1 fruit fly cellular context compared by ENCODE assay signal in the genomic region with DNA sequence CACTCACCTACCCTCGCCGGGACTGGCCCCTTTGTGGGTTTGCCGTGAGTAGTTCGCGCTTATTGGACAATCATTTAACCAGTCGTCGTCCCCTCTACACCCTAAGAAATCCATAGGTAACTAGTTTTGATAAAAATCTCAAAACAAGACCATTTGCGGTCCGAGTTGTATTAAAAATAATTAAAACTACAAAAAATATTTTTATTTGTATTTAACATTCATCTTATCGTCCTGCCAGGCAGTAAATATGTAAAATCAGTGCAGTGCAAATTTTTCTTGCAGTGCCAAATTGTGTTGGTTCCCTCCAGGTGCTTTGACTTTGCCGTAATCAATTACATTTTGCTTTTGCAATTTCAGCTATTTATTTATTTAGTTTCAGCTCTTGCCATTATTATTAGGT.
A peak's percentile ranks its signal among the peaks of the same experiment; 100 is the strongest.
TF ChIP-seq lines count a peak whose summit lies in the region.

No protein-coding gene starts in this region.

TF ChIP-seq in whole organism, embryonic, 481 proteins besides CTCF, POLR2A, EP300 and RAD21 (continued from another document and continues in another):
- TF ChIP-seq pita (GFP tag; optimal IDR thresholded peaks at IDR 0.05; lab: Kevin White, UChicago) (no peak), E2f2 (GFP tag; IDR thresholded peaks at IDR 0.05; lab: Robert Waterston, UW) (no peak), E2f1 (GFP tag; IDR thresholded peaks at IDR 0.05; lab: Robert Waterston, UW) (0 out of 2 replicates have a peak, but pooled peaks have one; percentile 6), Gug (GFP tag; IDR thresholded peaks at IDR 0.05; lab: Robert Waterston, UW) (no peak), CG14050 (GFP tag; IDR thresholded peaks at IDR 0.05; lab: Robert Waterston, UW) (no peak), stwl (tag; optimal IDR thresholded peaks at IDR 0.05; lab: Kevin White, UChicago) (no peak), CG17829 (tag; optimal IDR thresholded peaks at IDR 0.05; lab: Kevin White, UChicago) (no peak), Poxn (GFP tag; IDR thresholded peaks at IDR 0.05; lab: Robert Waterston, UW) (no peak), CG2116 (GFP tag; optimal IDR thresholded peaks at IDR 0.05; lab: Kevin White, UChicago) (no peak), CG31224 (GFP tag; IDR thresholded peaks at IDR 0.05; lab: Robert Waterston, UW) (no peak), CG18619 (GFP tag; optimal IDR thresholded peaks at IDR 0.05; lab: Kevin White, UChicago) (no peak), sima (GFP tag; optimal IDR thresholded peaks at IDR 0.05; lab: Kevin White, UChicago) (no peak), CG13296 (GFP tag; optimal IDR thresholded peaks at IDR 0.05; lab: Kevin White, UChicago) (peak; percentile 3), gce (GFP tag; IDR thresholded peaks at IDR 0.05; lab: Robert Waterston, UW) (no peak), Neu2 (GFP tag; optimal IDR thresholded peaks at IDR 0.05; lab: Kevin White, UChicago; ENCODE audit: borderline replicate concordance) (no peak), CG9876 (GFP tag; optimal IDR thresholded peaks at IDR 0.05; lab: Kevin White, UChicago) (no peak), chinmo (GFP tag; IDR thresholded peaks at IDR 0.05; lab: Robert Waterston, UW; ENCODE audit: partially characterized antibody) (no peak), CG10654 (GFP tag; optimal IDR thresholded peaks at IDR 0.05; lab: Kevin White, UChicago) (peak; percentile 6), CG11696 (GFP tag; IDR thresholded peaks at IDR 0.05; lab: Robert Waterston, UW) (0 out of 2 replicates have a peak, but pooled peaks have one; percentile 24), fru (optimal IDR thresholded peaks at IDR 0.05; lab: Kevin White, UChicago) (no peak), vfl (GFP tag; optimal IDR thresholded peaks at IDR 0.05; lab: Kevin White, UChicago) (no peak), gcm (GFP tag; optimal IDR thresholded peaks at IDR 0.05; lab: Kevin White, UChicago) (no peak), knrl (GFP tag; IDR thresholded peaks at IDR 0.05; lab: Robert Waterston, UW; ENCODE audit: partially characterized antibody) (no peak), CG10565 (GFP tag; optimal IDR thresholded peaks at IDR 0.05; lab: Kevin White, UChicago) (no peak), jigr1 (GFP tag; IDR thresholded peaks at IDR 0.05; lab: Robert Waterston, UW) (no peak), lola (GFP tag; optimal IDR thresholded peaks at IDR 0.05; lab: Kevin White, UChicago) (no peak), unc-4 (GFP tag; IDR thresholded peaks at IDR 0.05; lab: Robert Waterston, UW; ENCODE audit: partially characterized antibody) (no peak), Med (GFP tag; lab: Kevin White, UChicago) (no peak), CG14667 (GFP tag; IDR thresholded peaks at IDR 0.05; lab: Robert Waterston, UW) (no peak; the same call in 1 of the 2 replicates), danr (GFP tag; IDR thresholded peaks at IDR 0.05; lab: Robert Waterston, UW) (0 out of 2 replicates have a peak, but pooled peaks have one; percentile 7), mam (GFP tag; optimal IDR thresholded peaks at IDR 0.05; lab: Kevin White, UChicago) (no peak), Nf-YA (GFP tag; IDR thresholded peaks at IDR 0.05; lab: Robert Waterston, UW) (no peak), CG12659 (GFP tag; optimal IDR thresholded peaks at IDR 0.05; lab: Kevin White, UChicago) (no peak), lmd (GFP tag; IDR thresholded peaks at IDR 0.05; lab: Robert Waterston, UW) (no peak; the same call in 1 of the 2 replicates), CG10979 (tag; optimal IDR thresholded peaks at IDR 0.05; lab: Kevin White, UChicago) (no peak), sim (GFP tag; IDR thresholded peaks at IDR 0.05; lab: Robert Waterston, UW) (no peak), vvl (GFP tag; IDR thresholded peaks at IDR 0.05; lab: Robert Waterston, UW) (no peak), CG6791 (GFP tag; IDR thresholded peaks at IDR 0.05; lab: Robert Waterston, UW; ENCODE audit: partially characterized antibody) (no peak), Gsc (GFP tag; IDR thresholded peaks at IDR 0.05; lab: Robert Waterston, UW) (no peak), NK7.1 (GFP tag; optimal IDR thresholded peaks at IDR 0.05; lab: Kevin White, UChicago) (no peak), stc (GFP tag; IDR thresholded peaks at IDR 0.05; lab: Robert Waterston, UW) (peak; percentile 29; the same call in 1 of the 2 replicates), tll (GFP tag; optimal IDR thresholded peaks at IDR 0.05; lab: Kevin White, UChicago) (no peak), NC2α (GFP tag; optimal IDR thresholded peaks at IDR 0.05; lab: Kevin White, UChicago) (no peak), CG12071 (GFP tag; optimal IDR thresholded peaks at IDR 0.05; lab: Kevin White, UChicago) (no peak), Sry-δ (GFP tag; optimal IDR thresholded peaks at IDR 0.05; lab: Kevin White, UChicago) (no peak), MTF-1 (GFP tag; optimal IDR thresholded peaks at IDR 0.05; lab: Kevin White, UChicago; ENCODE audit: borderline replicate concordance) (no peak), nom (GFP tag; optimal IDR thresholded peaks at IDR 0.05; lab: Kevin White, UChicago) (no peak), Drgx (GFP tag; IDR thresholded peaks at IDR 0.05; lab: Robert Waterston, UW) (peak; percentile 83), CG6813 (GFP tag; optimal IDR thresholded peaks at IDR 0.05; lab: Kevin White, UChicago) (no peak), CG13894 (tag; optimal IDR thresholded peaks at IDR 0.05; lab: Kevin White, UChicago) (no peak), dysf (GFP tag; IDR thresholded peaks at IDR 0.05; lab: Robert Waterston, UW) (peak; percentile 52; the same call in 2 of the 3 replicates), pan (optimal IDR thresholded peaks at IDR 0.05; lab: Kevin White, UChicago) (no peak), pan (GFP tag; optimal IDR thresholded peaks at IDR 0.05 in 1 of 2, IDR thresholded peaks at IDR 0.05 in 1 of 2) (peak in 1 of 2 experiments; percentile 56), CG9727 (GFP tag; optimal IDR thresholded peaks at IDR 0.05; lab: Kevin White, UChicago) (peak; percentile 23), CG8359 (GFP tag; optimal IDR thresholded peaks at IDR 0.05; lab: Kevin White, UChicago; ENCODE audit: borderline replicate concordance) (no peak), otp (GFP tag; IDR thresholded peaks at IDR 0.05; lab: Robert Waterston, UW) (no peak), bcd (GFP tag; optimal IDR thresholded peaks at IDR 0.05; lab: Kevin White, UChicago) (no peak), MESR4 (GFP tag; optimal IDR thresholded peaks at IDR 0.05; lab: Kevin White, UChicago) (no peak), pb (GFP tag; optimal IDR thresholded peaks at IDR 0.05; lab: Kevin White, UChicago) (no peak), CG8478 (optimal IDR thresholded peaks at IDR 0.05; lab: Kevin White, UChicago) (no peak), caup (GFP tag; optimal IDR thresholded peaks at IDR 0.05; lab: Kevin White, UChicago; ENCODE audit: severe bottlenecking) (no peak), CG15601 (tag; optimal IDR thresholded peaks at IDR 0.05; lab: Kevin White, UChicago) (no peak), CG4360 (GFP tag; IDR thresholded peaks at IDR 0.05; lab: Robert Waterston, UW) (no peak), mld (GFP tag; IDR thresholded peaks at IDR 0.05; lab: Robert Waterston, UW; ENCODE audit: partially characterized antibody) (no peak), CG34224 (GFP tag; IDR thresholded peaks at IDR 0.05; lab: Robert Waterston, UW; ENCODE audit: partially characterized antibody) (no peak), seq (GFP tag; IDR thresholded peaks at IDR 0.05; lab: Robert Waterston, UW) (no peak), Dad (GFP tag; optimal IDR thresholded peaks at IDR 0.05; lab: Kevin White, UChicago) (no peak), Abd-B (GFP tag; optimal IDR thresholded peaks at IDR 0.05; lab: Kevin White, UChicago) (no peak), fd96Cb (tag; optimal IDR thresholded peaks at IDR 0.05; lab: Kevin White, UChicago) (peak; percentile 11), bigmax (GFP tag; optimal IDR thresholded peaks at IDR 0.05; lab: Kevin White, UChicago) (no peak), NFAT (GFP tag; IDR thresholded peaks at IDR 0.05; lab: Robert Waterston, UW) (no peak), p53 (GFP tag; optimal IDR thresholded peaks at IDR 0.05; lab: Kevin White, UChicago) (no peak), repo (GFP tag; optimal IDR thresholded peaks at IDR 0.05; lab: Kevin White, UChicago) (no peak), slp2 (GFP tag; optimal IDR thresholded peaks at IDR 0.05; lab: Kevin White, UChicago) (no peak), Optix (GFP tag; IDR thresholded peaks at IDR 0.05; lab: Robert Waterston, UW) (no peak), D19B (GFP tag; optimal IDR thresholded peaks at IDR 0.05; lab: Kevin White, UChicago) (no peak), CG3407 (GFP tag; optimal IDR thresholded peaks at IDR 0.05; lab: Kevin White, UChicago) (no peak), CG1832 (GFP tag; optimal IDR thresholded peaks at IDR 0.05; lab: Kevin White, UChicago) (no peak), Ets65A (GFP tag; lab: Kevin White, UChicago) (no peak), sd (tag; optimal IDR thresholded peaks at IDR 0.05; lab: Kevin White, UChicago) (no peak), Dp (GFP tag; optimal IDR thresholded peaks at IDR 0.05; lab: Kevin White, UChicago) (no peak), CG5245 (GFP tag; optimal IDR thresholded peaks at IDR 0.05; lab: Kevin White, UChicago) (no peak), maf-S (GFP tag; optimal IDR thresholded peaks at IDR 0.05; lab: Kevin White, UChicago) (no peak), Nf-YB (GFP tag; optimal IDR thresholded peaks at IDR 0.05; lab: Kevin White, UChicago) (peak; percentile 30), lov (optimal IDR thresholded peaks at IDR 0.05; lab: Kevin White, UChicago) (no peak), lov (GFP tag; IDR thresholded peaks at IDR 0.05; lab: Robert Waterston, UW) (no peak), inv (GFP tag; IDR thresholded peaks at IDR 0.05; lab: Robert Waterston, UW; ENCODE audit: partially characterized antibody) (no peak), CG6854 (GFP tag; optimal IDR thresholded peaks at IDR 0.05; lab: Kevin White, UChicago) (no peak), Asciz (GFP tag; optimal IDR thresholded peaks at IDR 0.05; lab: Kevin White, UChicago) (no peak), CG7357 (GFP tag; IDR thresholded peaks at IDR 0.05; lab: Robert Waterston, UW) (no peak; the same call in 2 of the 3 replicates), Ravus (GFP tag; IDR thresholded peaks at IDR 0.05; lab: Robert Waterston, UW) (no peak), kah (GFP tag; optimal IDR thresholded peaks at IDR 0.05; lab: Kevin White, UChicago) (no peak), chif (GFP tag; optimal IDR thresholded peaks at IDR 0.05; lab: Kevin White, UChicago) (no peak), CG12391 (tag; optimal IDR thresholded peaks at IDR 0.05; lab: Kevin White, UChicago) (peak; percentile 28), CG15269 (tag; optimal IDR thresholded peaks at IDR 0.05; lab: Kevin White, UChicago) (no peak), CG33213 (GFP tag; optimal IDR thresholded peaks at IDR 0.05; lab: Kevin White, UChicago) (no peak), CG8089 (GFP tag; optimal IDR thresholded peaks at IDR 0.05; lab: Kevin White, UChicago) (no peak), trh (GFP tag; optimal IDR thresholded peaks at IDR 0.05; lab: Kevin White, UChicago) (no peak), CG9609 (GFP tag; optimal IDR thresholded peaks at IDR 0.05; lab: Kevin White, UChicago) (no peak), crp (GFP tag; optimal IDR thresholded peaks at IDR 0.05; lab: Kevin White, UChicago) (no peak), CG10431 (GFP tag; optimal IDR thresholded peaks at IDR 0.05; lab: Kevin White, UChicago) (no peak), CG6175 (GFP tag; IDR thresholded peaks at IDR 0.05; lab: Robert Waterston, UW) (no peak), Xbp1 (GFP tag; optimal IDR thresholded peaks at IDR 0.05; lab: Kevin White, UChicago) (peak; percentile 9), CG18599 (GFP tag; optimal IDR thresholded peaks at IDR 0.05; lab: Kevin White, UChicago) (peak; percentile 67), z (GFP tag; IDR thresholded peaks at IDR 0.05; lab: Robert Waterston, UW) (no peak), CG32772 (GFP tag; IDR thresholded peaks at IDR 0.05; lab: Robert Waterston, UW) (no peak), CG12155 (GFP tag; optimal IDR thresholded peaks at IDR 0.05; lab: Kevin White, UChicago) (no peak), schlank (tag; optimal IDR thresholded peaks at IDR 0.05; lab: Kevin White, UChicago) (no peak), CG8944 (GFP tag; optimal IDR thresholded peaks at IDR 0.05; lab: Kevin White, UChicago) (no peak), CG8281 (tag; optimal IDR thresholded peaks at IDR 0.05; lab: Kevin White, UChicago) (no peak), br (optimal IDR thresholded peaks at IDR 0.05; lab: Kevin White, UChicago) (no peak), dan (GFP tag; IDR thresholded peaks at IDR 0.05; lab: Robert Waterston, UW) (no peak), peb (GFP tag; IDR thresholded peaks at IDR 0.05; lab: Robert Waterston, UW) (no peak), trem (tag; optimal IDR thresholded peaks at IDR 0.05; lab: Kevin White, UChicago) (no peak), CG2129 (GFP tag; IDR thresholded peaks at IDR 0.05; lab: Robert Waterston, UW; ENCODE audit: partially characterized antibody) (no peak), ap (GFP tag; IDR thresholded peaks at IDR 0.05; lab: Robert Waterston, UW) (peak; percentile 35; the same call in 1 of the 2 replicates), lilli (GFP tag; optimal IDR thresholded peaks at IDR 0.05; lab: Kevin White, UChicago) (peak; percentile 34), sqz (GFP tag; optimal IDR thresholded peaks at IDR 0.05; lab: Kevin White, UChicago) (no peak), D (optimal IDR thresholded peaks at IDR 0.05; lab: Kevin White, UChicago) (no peak), D (GFP tag; optimal IDR thresholded peaks at IDR 0.05; lab: Kevin White, UChicago) (no peak), Camta (GFP tag; optimal IDR thresholded peaks at IDR 0.05; lab: Kevin White, UChicago) (no peak), sens (GFP tag; lab: Kevin White, UChicago) (no peak), mirr (GFP tag; optimal IDR thresholded peaks at IDR 0.05; lab: Kevin White, UChicago) (no peak), fd102C (GFP tag; optimal IDR thresholded peaks at IDR 0.05; lab: Kevin White, UChicago) (no peak), Scr (GFP tag; IDR thresholded peaks at IDR 0.05; lab: Robert Waterston, UW; ENCODE audit: partially characterized antibody) (no peak), CG11398 (GFP tag; optimal IDR thresholded peaks at IDR 0.05; lab: Kevin White, UChicago) (no peak), CG12942 (GFP tag; optimal IDR thresholded peaks at IDR 0.05; lab: Kevin White, UChicago) (no peak), HLH54F (GFP tag; optimal IDR thresholded peaks at IDR 0.05; lab: Kevin White, UChicago) (no peak), Hand (GFP tag; optimal IDR thresholded peaks at IDR 0.05; lab: Kevin White, UChicago) (no peak), Bdp1 (GFP tag; optimal IDR thresholded peaks at IDR 0.05; lab: Kevin White, UChicago) (no peak), hkb (optimal IDR thresholded peaks at IDR 0.05; lab: Kevin White, UChicago) (no peak), hkb (GFP tag; IDR thresholded peaks at IDR 0.05; lab: Robert Waterston, UW) (peak; percentile 15; the same call in 1 of the 2 replicates)
